Worm (Caenorhabditis elegans): Measurements from ENCODE around the gene T02G5.3.

DNA sequence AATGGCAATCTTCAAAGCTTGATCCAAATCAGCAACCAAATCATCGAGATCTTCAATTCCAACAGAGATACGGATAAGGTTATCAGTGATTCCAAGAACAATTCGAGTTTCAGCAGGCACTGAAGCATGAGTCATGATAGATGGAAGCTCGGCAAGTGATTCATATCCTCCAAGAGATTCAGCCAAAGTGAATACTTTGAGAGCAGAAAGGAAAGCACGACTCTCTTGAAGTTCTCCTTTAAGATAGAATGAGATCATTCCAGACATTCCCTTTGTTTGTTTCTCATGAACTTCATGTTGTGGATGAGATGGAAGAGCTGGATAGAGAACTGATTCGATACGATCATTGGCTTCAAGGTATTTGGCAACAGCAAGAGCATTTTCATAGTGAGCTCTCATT is 36.9 kb upstream of the T02G5.3 start:
- TF ChIP-seq him-1 (tag; optimal IDR thresholded peaks at IDR 0.05) (no peak), dao-5 (tag; optimal IDR thresholded peaks at IDR 0.05) (no peak), W03F9.2 (tag; optimal IDR thresholded peaks at IDR 0.05) (no peak)
